Worm (Caenorhabditis elegans) whole organism, mixed stage, embryonic: ENCODE results near the gene C33D3.5.

Source experiments
- M03D4.4 ChIP-seq: sonication (generic microtip); optimal IDR thresholded peaks from 2 replicates; lab custom pipeline; 2017; ENCODE audit warnings: mild to moderate bottlenecking, missing genetic modification characterization, missing compliant biosample characterization
- bed-3 ChIP-seq: fragments of 200-800 bp; sonication (Bioruptor generic); optimal IDR thresholded peaks from 3 replicates; lab custom pipeline; 2018; ENCODE audit warnings: mild to moderate bottlenecking, missing genetic modification characterization, moderate library complexity, missing compliant biosample characterization
- ceh-39 ChIP-seq: fragments of 150-350 bp; optimal IDR thresholded peaks from 2 replicates; lab custom pipeline; 2014; ENCODE audit warnings: missing biosample characterization, missing genetic modification characterization
- ceh-83 ChIP-seq: fragments of 200-800 bp; sonication (Bioruptor generic); optimal IDR thresholded peaks from 2 replicates; lab custom pipeline; 2018; ENCODE audit warnings: mild to moderate bottlenecking, missing genetic modification characterization, missing compliant biosample characterization
- ces-1 ChIP-seq: fragments of 150-350 bp; optimal IDR thresholded peaks from 2 replicates; lab custom pipeline; 2014; ENCODE audit warnings: missing biosample characterization, missing genetic modification reagents, missing genetic modification characterization
- drap-1 ChIP-seq: fragments of 200-800 bp; sonication (Bioruptor generic); optimal IDR thresholded peaks from 3 replicates; lab custom pipeline; 2018; ENCODE audit warnings: mild to moderate bottlenecking, missing genetic modification characterization, missing compliant biosample characterization
- elt-3 ChIP-seq: fragments of 150-350 bp; optimal IDR thresholded peaks from 2 replicates; lab custom pipeline; 2014; ENCODE audit warnings: missing biosample characterization, missing genetic modification characterization
- flh-1 ChIP-seq: fragments of 200-800 bp; sonication (Bioruptor generic); optimal IDR thresholded peaks from 2 replicates; lab custom pipeline; 2018; ENCODE audit warnings: mild to moderate bottlenecking, missing genetic modification characterization, moderate library complexity, missing compliant biosample characterization
- ham-2 ChIP-seq: fragments of 200-800 bp; sonication (Bioruptor generic); optimal IDR thresholded peaks from 2 replicates; lab custom pipeline; 2018; ENCODE audit warnings: mild to moderate bottlenecking, missing genetic modification characterization, missing compliant biosample characterization
- hlh-1 ChIP-seq: fragments of 150-350 bp; optimal IDR thresholded peaks from 2 replicates; lab custom pipeline; 2014; ENCODE audit warnings: missing biosample characterization, missing genetic modification reagents, missing genetic modification characterization
- lin-13 ChIP-seq: fragments of 150-350 bp; optimal IDR thresholded peaks from 2 replicates; lab custom pipeline; 2014; ENCODE audit warnings: missing biosample characterization, missing genetic modification characterization
- lin-32 ChIP-seq: fragments of 200-800 bp; sonication (Bioruptor generic); optimal IDR thresholded peaks from 2 replicates; lab custom pipeline; 2018; ENCODE audit warnings: mild to moderate bottlenecking, missing genetic modification characterization, missing compliant biosample characterization
- lsy-2 ChIP-seq: fragments of 150-350 bp; optimal IDR thresholded peaks from 2 replicates; lab custom pipeline; 2014; ENCODE audit warnings: missing biosample characterization, missing genetic modification characterization
- mab-5 ChIP-seq: fragments of 150-350 bp; optimal IDR thresholded peaks from 2 replicates; lab custom pipeline; 2014; ENCODE audit warnings: missing biosample characterization, missing genetic modification characterization
- mep-1 ChIP-seq: fragments of 150-350 bp; optimal IDR thresholded peaks from 2 replicates; lab custom pipeline; 2017; ENCODE audit warnings: missing biosample characterization, missing genetic modification reagents, missing genetic modification characterization, inconsistent platforms
- mls-2 ChIP-seq: sonication (generic microtip); optimal IDR thresholded peaks from 2 replicates; lab custom pipeline; 2016; ENCODE audit warnings: mild to moderate bottlenecking, missing genetic modification characterization, moderate library complexity, missing compliant biosample characterization
- nhr-2 ChIP-seq: fragments of 150-350 bp; optimal IDR thresholded peaks from 2 replicates; lab custom pipeline; 2014; ENCODE audit warnings: missing biosample characterization, missing genetic modification characterization
- nhr-76 ChIP-seq: sonication (generic microtip); optimal IDR thresholded peaks from 2 replicates; lab custom pipeline; 2017; ENCODE audit warnings: missing biosample characterization, missing genetic modification characterization
- pha-4 ChIP-seq: fragments of 150-350 bp; optimal IDR thresholded peaks from 2 replicates; lab custom pipeline; 2018; ENCODE audit warnings: missing biosample characterization, missing genetic modification reagents, missing genetic modification characterization
- sem-2 ChIP-seq: fragments of 200-800 bp; sonication (Bioruptor generic); optimal IDR thresholded peaks from 2 replicates; lab custom pipeline; 2018; ENCODE audit warnings: mild to moderate bottlenecking, missing genetic modification characterization, missing compliant biosample characterization
- snpc-4 ChIP-seq: fragments of 150-350 bp; optimal IDR thresholded peaks from 2 replicates; lab custom pipeline; 2014; ENCODE audit warnings: missing biosample characterization, missing genetic modification characterization
- sptf-1 ChIP-seq: sonication (generic microtip); optimal IDR thresholded peaks from 2 replicates; lab custom pipeline; 2017; ENCODE audit warnings: mild to moderate bottlenecking, missing genetic modification characterization, moderate library complexity, missing compliant biosample characterization
- tbx-8 ChIP-seq: fragments of 200-800 bp; sonication (Bioruptor generic); optimal IDR thresholded peaks from 2 replicates; lab custom pipeline; 2018; ENCODE audit warnings: mild to moderate bottlenecking, missing genetic modification characterization, moderate library complexity, missing compliant biosample characterization
- unc-120 ChIP-seq: sonication (generic microtip); optimal IDR thresholded peaks from 2 replicates; lab custom pipeline; 2017; ENCODE audit warnings: missing genetic modification characterization, missing compliant biosample characterization; ENCODE audit not compliant: poor library complexity, severe bottlenecking
- unc-39 ChIP-seq: fragments of 150-350 bp; optimal IDR thresholded peaks from 2 replicates; lab custom pipeline; 2014; ENCODE audit warnings: missing biosample characterization, missing genetic modification characterization
- unc-62 ChIP-seq: fragments of 150-350 bp; optimal IDR thresholded peaks from 2 replicates; lab custom pipeline; 2014; ENCODE audit warnings: missing biosample characterization, missing genetic modification reagents, missing genetic modification characterization
- zip-8 ChIP-seq: fragments of 150-350 bp; optimal IDR thresholded peaks from 2 replicates; lab custom pipeline; 2014; ENCODE audit warnings: missing biosample characterization, missing genetic modification characterization
- ztf-11 ChIP-seq: fragments of 150-350 bp; optimal IDR thresholded peaks from 2 replicates; lab custom pipeline; 2014; ENCODE audit warnings: missing biosample characterization, missing genetic modification characterization

C33D3.5 gene

ce11 chrX:10533447-10533846 is 42.3 kb downstream of the C33D3.5 start, which contains the start of gene glo-3:
glo-3 (plus strand) TSS chrX:10533699.
- TF ChIP-seq mep-1 (no peak), drap-1 (GFP tag; lab: Kevin White, UChicago) (no peak), lin-32 (GFP tag; lab: Kevin White, UChicago) (no peak), hlh-1 (no peak), nhr-76 (tag; lab: Kevin White, UChicago) (no peak), tbx-8 (GFP tag; lab: Kevin White, UChicago) (no peak)

DNA sequence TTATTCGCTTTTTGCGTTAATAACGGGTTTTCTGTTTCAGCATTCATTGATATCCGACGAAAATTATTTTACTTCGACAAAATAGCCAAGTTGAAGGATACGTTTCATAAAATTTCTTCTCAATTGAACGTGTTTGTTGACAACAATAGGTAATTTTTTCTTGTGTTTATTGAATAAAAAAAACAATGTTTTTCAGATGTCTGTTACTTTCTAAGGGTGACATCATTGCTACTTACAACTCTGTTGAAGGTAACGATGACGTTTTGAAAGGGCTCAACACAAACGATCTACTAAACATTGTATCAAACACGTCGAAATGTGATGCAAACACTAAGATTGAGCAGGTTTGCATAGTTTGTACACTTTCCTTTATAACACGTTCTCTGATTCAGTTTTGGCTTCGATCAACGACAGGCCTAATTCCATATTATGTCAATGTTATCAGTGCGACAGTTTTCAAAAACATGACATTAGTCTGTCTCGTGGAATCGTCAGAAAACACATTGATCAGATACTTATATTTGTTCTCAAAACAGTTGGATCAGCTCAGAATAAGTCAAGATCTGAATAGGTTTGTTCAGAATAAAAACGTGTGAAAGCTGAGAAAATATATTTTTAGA is 43.6 kb downstream of the C33D3.5 start:
- TF ChIP-seq unc-39 (tag; lab: Kevin White, UChicago) (no peak), lsy-2 (no peak), elt-3 (no peak), pha-4 (tag; lab: Kevin White, UChicago) (no peak), ceh-83 (GFP tag; lab: Kevin White, UChicago) (no peak)

- TF ChIP-seq lin-13 (tag; lab: Kevin White, UChicago) (no peak), snpc-4 (tag; lab: Kevin White, UChicago) (no peak), mep-1 (no peak), unc-39 (tag; lab: Kevin White, UChicago) (no peak), unc-62 (GFP tag; lab: Kevin White, UChicago) (no peak), mab-5 (no peak), hlh-1 (no peak), elt-3 (no peak), M03D4.4 (tag; lab: Kevin White, UChicago) (no peak), ham-2 (no peak)
Measured at ce11 chrX:10541789-10542188, 50.6 kb downstream of the C33D3.5 start.

DNA sequence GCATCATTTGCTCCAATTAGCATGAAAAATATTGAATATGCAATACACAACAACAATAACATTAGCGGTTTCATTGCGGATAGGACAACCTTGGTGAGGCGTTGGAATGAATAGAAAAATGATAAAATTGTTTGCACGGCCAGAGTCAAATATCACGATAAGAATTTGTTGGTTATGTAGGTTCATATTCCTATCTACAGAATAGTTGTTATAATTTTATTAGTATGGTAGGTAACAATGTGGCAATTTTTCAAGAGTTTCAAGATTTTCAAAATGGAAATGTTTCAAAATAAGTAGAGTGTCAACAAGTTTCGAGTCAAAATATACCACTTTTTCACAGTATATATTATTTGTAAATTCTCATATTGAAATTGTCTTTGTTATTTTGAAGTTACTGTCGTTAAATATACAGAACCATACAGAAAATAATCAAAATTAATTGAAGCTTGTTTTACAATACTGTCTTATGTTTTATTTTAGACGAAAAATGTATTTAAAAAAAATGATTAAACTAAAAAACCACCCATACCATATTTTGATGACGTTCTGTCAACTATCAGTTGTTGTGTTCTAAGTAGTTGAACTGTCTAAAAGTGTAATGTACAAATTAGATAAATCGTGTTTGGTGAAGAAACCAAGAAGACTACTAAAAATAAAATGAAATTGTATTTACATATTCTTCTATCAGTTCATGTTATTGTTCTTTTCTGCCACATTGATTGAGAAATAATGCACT is 51.3 kb downstream of the C33D3.5 start, which contains the start of the genes F59F5.3 and F59F5.4:
F59F5.3 (minus strand) TSS at position 101 of the 736 bp plus-strand sequence.
F59F5.4 (plus strand) TSS at position 686 of the 736 bp plus-strand sequence.
- TF ChIP-seq lin-32 (GFP tag; lab: Kevin White, UChicago) (no peak), ceh-39 (no peak), M03D4.4 (tag; lab: Kevin White, UChicago) (no peak), ces-1 (GFP tag; lab: Kevin White, UChicago) (no peak), ztf-11 (tag; lab: Kevin White, UChicago) (no peak), ham-2 (no peak), snpc-4 (tag; lab: Kevin White, UChicago) (no peak), bed-3 (no peak), sem-2 (GFP tag; lab: Kevin White, UChicago) (no peak), mep-1 (no peak)

DNA sequence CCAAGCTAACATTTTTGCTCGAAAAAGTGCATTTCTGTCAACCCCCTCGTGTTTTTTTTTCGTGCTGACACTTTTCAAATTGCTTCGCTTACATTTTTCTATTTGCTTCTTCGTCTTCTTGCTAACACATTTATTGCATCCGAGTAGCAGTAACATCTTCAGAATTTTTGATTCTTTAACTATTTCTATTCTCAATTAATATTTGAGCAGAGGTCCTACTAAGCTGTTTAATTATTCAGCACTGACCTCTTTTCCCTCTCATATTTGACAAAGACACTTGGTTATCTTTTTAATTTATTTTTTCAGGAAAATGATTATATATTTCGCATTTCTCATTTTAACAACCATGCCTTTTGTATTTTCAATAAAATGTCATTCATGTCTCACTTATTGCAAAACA is 54.6 kb downstream of the C33D3.5 start, which contains the start of gene F59F5.5:
F59F5.5 (plus strand) TSS at position 301 of the 400 bp plus-strand sequence.
- TF ChIP-seq ces-1 (GFP tag; lab: Kevin White, UChicago) (no peak), nhr-2 (tag; lab: Kevin White, UChicago) (no peak), zip-8 (no peak), pha-4 (tag; lab: Kevin White, UChicago) (no peak), sptf-1 (tag; lab: Kevin White, UChicago) (no peak), unc-120 (no peak), lin-13 (tag; lab: Kevin White, UChicago) (no peak), mab-5 (no peak), bed-3 (no peak), ham-2 (no peak), unc-39 (tag; lab: Kevin White, UChicago) (no peak), lsy-2 (no peak), flh-1 (no peak), M03D4.4 (tag; lab: Kevin White, UChicago) (no peak), ztf-11 (tag; lab: Kevin White, UChicago) (no peak), lin-32 (GFP tag; lab: Kevin White, UChicago) (no peak), snpc-4 (tag; lab: Kevin White, UChicago) (no peak), mls-2 (no peak), mep-1 (no peak)
